Fruit fly (Drosophila melanogaster): ENCODE results near the gene Apl.

- no peak for TF ChIP-seq Snoo (tag; optimal IDR thresholded peaks at IDR 0.05)
- no peak for TF ChIP-seq D1 (tag; optimal IDR thresholded peaks at IDR 0.05)
- no peak for TF ChIP-seq CG17806 (tag; optimal IDR thresholded peaks at IDR 0.05)
- no peak for TF ChIP-seq CG34367 (tag; optimal IDR thresholded peaks at IDR 0.05)
- TF ChIP-seq Pif1A (GFP tag; optimal IDR thresholded peaks at IDR 0.05): no peak
- TF ChIP-seq EcR (GFP tag; optimal IDR thresholded peaks at IDR 0.05): no peak
- TF ChIP-seq CG4496 (GFP tag; IDR thresholded peaks at IDR 0.05): no peak
- no peak for TF ChIP-seq CG12605 (GFP tag; IDR thresholded peaks at IDR 0.05)
- TF ChIP-seq CG32121 (GFP tag; IDR thresholded peaks at IDR 0.05): no peak
- TF ChIP-seq gl (tag; optimal IDR thresholded peaks at IDR 0.05): no peak
These were observed 31.6 kb upstream of the Apl start for dm6 chr3L:16563361-16563760.

Data from whole organism, pupa.